Worm (Caenorhabditis elegans): ENCODE measurements around the gene lgg-3.
A peak's percentile ranks its signal among the peaks of the same experiment; 100 is the strongest.

DNA sequence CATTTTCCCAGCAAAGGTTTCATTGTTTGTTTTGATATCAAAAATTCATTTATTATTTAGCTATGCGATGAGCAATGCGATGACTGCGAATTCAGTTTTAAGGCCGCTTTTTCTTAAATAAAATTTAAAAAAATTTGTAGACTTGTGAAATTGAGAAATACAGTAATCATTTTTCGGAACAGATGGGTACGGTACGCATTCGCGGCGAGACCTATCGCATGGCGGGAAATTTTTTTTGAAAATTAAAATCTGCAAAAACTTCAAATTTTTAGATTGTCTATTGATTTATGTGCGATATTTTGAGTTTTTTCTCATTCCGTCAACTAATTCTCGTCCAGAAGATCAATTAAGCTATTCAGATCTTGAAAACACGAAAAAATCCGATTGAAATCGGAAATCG is 34.3 kb downstream of the lgg-3 start:
- TF ChIP-seq lsl-1 (GFP tag; optimal IDR thresholded peaks at IDR 0.05) (peak; percentile 100), F57C9.4 (tag; optimal IDR thresholded peaks at IDR 0.05) (no peak), B0261.1 (tag; optimal IDR thresholded peaks at IDR 0.05) (no peak), ceh-100 (GFP tag; IDR thresholded peaks at IDR 0.05) (peak; percentile 39), F37B4.10 (GFP tag; IDR thresholded peaks at IDR 0.05) (no peak), B0035.1 (tag; optimal IDR thresholded peaks at IDR 0.05) (no peak), F52B5.7 (tag; optimal IDR thresholded peaks at IDR 0.05) (no peak), lin-54 (GFP tag; optimal IDR thresholded peaks at IDR 0.05) (peak; percentile 94), dpl-1 (GFP tag; optimal IDR thresholded peaks at IDR 0.05) (peak; percentile 95), attf-3 (GFP tag; conservative IDR thresholded peaks at IDR 0.05) (no peak), ceh-91 (GFP tag; IDR thresholded peaks at IDR 0.05) (peak; percentile 97)

All from whole organism, young adult.